Worm (Caenorhabditis elegans) whole organism, L1 larva: ENCODE measurements around the gene ZC395.11.

Experiments
- C16A3.4 ChIP-seq: fragments of 150-350 bp; optimal IDR thresholded peaks from 2 replicates; lab custom pipeline; 2014; ENCODE audit warnings: missing biosample characterization, missing genetic modification characterization
- C34B4.2 ChIP-seq: sonication (generic microtip); optimal IDR thresholded peaks from 2 replicates; lab custom pipeline; 2017; ENCODE audit warnings: mild to moderate bottlenecking, missing genetic modification characterization, missing compliant biosample characterization
- ama-1 ChIP-seq: fragments of 150-350 bp; optimal IDR thresholded peaks from 2 replicates; lab custom pipeline; 2014
- blmp-1 ChIP-seq: fragments of 150-350 bp; optimal IDR thresholded peaks from 2 replicates; lab custom pipeline; 2014; ENCODE audit warnings: missing biosample characterization, missing genetic modification characterization
- ceh-8 ChIP-seq: fragments of 200-800 bp; sonication (Bioruptor generic); optimal IDR thresholded peaks from 2 replicates; lab custom pipeline; 2018; ENCODE audit warnings: mild to moderate bottlenecking, missing genetic modification characterization, moderate library complexity, missing compliant biosample characterization
- ceh-82 ChIP-seq, 3 experiments: fragments of 150-350 bp in 1 of 3; sonication (generic microtip) in 2 of 3; optimal IDR thresholded peaks; 2 replicates each; lab custom pipeline; 2014 to 2017; ENCODE audit warnings: missing biosample characterization in 3 of 3, missing genetic modification characterization in 3 of 3
- ceh-90 ChIP-seq: sonication (generic microtip); optimal IDR thresholded peaks from 2 replicates; lab custom pipeline; 2016; ENCODE audit warnings: missing genetic modification characterization, missing compliant biosample characterization
- dsc-1 ChIP-seq: sonication (generic microtip); optimal IDR thresholded peaks from 2 replicates; lab custom pipeline; 2016; ENCODE audit warnings: mild to moderate bottlenecking, missing genetic modification characterization, missing compliant biosample characterization
- efl-1 ChIP-seq, 4 experiments: fragments of 150-350 bp; optimal IDR thresholded peaks in 3 of 4; peaks in 1 of 4; 1 replicate in 1 of 4; 2 replicates in 3 of 4; lab custom pipeline; 2014; ENCODE audit warnings: missing biosample characterization in 2 of 4, missing genetic modification characterization in 2 of 4, missing genetic modification reagents in 2 of 4
- egl-27 ChIP-seq, 2 experiments: fragments of 150-350 bp in 1 of 2; sonication (generic microtip); optimal IDR thresholded peaks; 3 replicates each; lab custom pipeline; 2017 to 2018; ENCODE audit warnings: missing biosample characterization in 2 of 2, missing genetic modification characterization in 2 of 2, missing genetic modification reagents in 2 of 2
- elt-2 ChIP-seq: sonication (generic microtip); optimal IDR thresholded peaks from 2 replicates; lab custom pipeline; 2016; ENCODE audit warnings: missing genetic modification characterization, mild to moderate bottlenecking, inconsistent platforms, missing compliant biosample characterization, missing genetic modification reagents
- isw-1 ChIP-seq: fragments of 200-800 bp; sonication (Bioruptor generic); IDR thresholded peaks from 2 replicates; pipeline ENCODE4 v1.3.6; 2022; ENCODE audit warnings: missing genetic modification characterization, missing compliant biosample characterization
- jun-1 ChIP-seq: fragments of 150-350 bp; optimal IDR thresholded peaks from 2 replicates; lab custom pipeline; 2014; ENCODE audit warnings: missing biosample characterization, missing genetic modification reagents, missing genetic modification characterization
- lin-39 ChIP-seq: fragments of 150-350 bp; optimal IDR thresholded peaks from 2 replicates; lab custom pipeline; 2014; ENCODE audit warnings: missing biosample characterization, missing genetic modification reagents, missing genetic modification characterization
- mep-1 ChIP-seq: fragments of 150-350 bp; optimal IDR thresholded peaks from 2 replicates; lab custom pipeline; 2014; ENCODE audit warnings: missing biosample characterization, missing genetic modification characterization
- nhr-19 ChIP-seq: fragments of 200-800 bp; sonication (Bioruptor generic); conservative IDR thresholded peaks from 2 replicates; pipeline ENCODE4 v1.3.6; 2022; ENCODE audit warnings: missing genetic modification characterization, missing compliant biosample characterization
- nhr-71 ChIP-seq: sonication (generic microtip); optimal IDR thresholded peaks from 2 replicates; lab custom pipeline; 2016; ENCODE audit warnings: mild to moderate bottlenecking, missing genetic modification characterization, moderate library complexity, missing compliant biosample characterization
- nhr-76 ChIP-seq: sonication (generic microtip); optimal IDR thresholded peaks from 2 replicates; lab custom pipeline; 2017; ENCODE audit warnings: missing biosample characterization, missing genetic modification characterization
- nhr-85 ChIP-seq: sonication (generic microtip); peaks from one replicate; lab custom pipeline; 2016; ENCODE audit warnings: missing genetic modification characterization, inconsistent platforms, missing compliant biosample characterization
- nhr-90 ChIP-seq: sonication (generic microtip); optimal IDR thresholded peaks from 2 replicates; lab custom pipeline; 2016; ENCODE audit warnings: mild to moderate bottlenecking, missing genetic modification characterization, missing compliant biosample characterization; ENCODE audit not compliant: poor library complexity
- pag-3 ChIP-seq: sonication (generic microtip); optimal IDR thresholded peaks from 2 replicates; lab custom pipeline; 2017; ENCODE audit warnings: missing genetic modification characterization, mild to moderate bottlenecking, missing compliant biosample characterization, antibody characterized with exemption, borderline replicate concordance; ENCODE audit not compliant: insufficient read depth
- pax-3 ChIP-seq: fragments of 200-800 bp; sonication (Bioruptor generic); optimal IDR thresholded peaks from 2 replicates; lab custom pipeline; 2018; ENCODE audit warnings: mild to moderate bottlenecking, missing genetic modification characterization, moderate library complexity, missing compliant biosample characterization
- pqm-1 ChIP-seq: sonication (generic microtip); optimal IDR thresholded peaks from 3 replicates; lab custom pipeline; 2017; ENCODE audit warnings: missing biosample characterization, missing genetic modification characterization
- snpc-4 ChIP-seq: fragments of 150-350 bp; optimal IDR thresholded peaks from 2 replicates; lab custom pipeline; 2014; ENCODE audit warnings: missing biosample characterization, missing genetic modification characterization
- sox-4 ChIP-seq: sonication (generic microtip); optimal IDR thresholded peaks from 2 replicates; lab custom pipeline; 2016; ENCODE audit warnings: missing genetic modification characterization, missing compliant biosample characterization
- sptf-1 ChIP-seq: fragments of 150-350 bp; optimal IDR thresholded peaks from 2 replicates; lab custom pipeline; 2014; ENCODE audit warnings: missing biosample characterization, missing genetic modification characterization
- sup-37 ChIP-seq: fragments of 200-800 bp; sonication (Bioruptor generic); optimal IDR thresholded peaks from 2 replicates; lab custom pipeline; 2018; ENCODE audit warnings: mild to moderate bottlenecking, missing genetic modification characterization, missing compliant biosample characterization
- tbx-2 ChIP-seq: sonication (generic microtip); optimal IDR thresholded peaks from 2 replicates; lab custom pipeline; 2016; ENCODE audit warnings: missing genetic modification characterization, missing compliant biosample characterization
- unc-30 ChIP-seq: sonication (generic microtip); optimal IDR thresholded peaks from 2 replicates; lab custom pipeline; 2017; ENCODE audit warnings: missing biosample characterization, missing genetic modification characterization
- xbp-1 ChIP-seq: sonication (generic microtip); optimal IDR thresholded peaks from 2 replicates; lab custom pipeline; 2016; ENCODE audit warnings: missing genetic modification characterization, missing compliant biosample characterization
- ztf-4 ChIP-seq: fragments of 150-350 bp; optimal IDR thresholded peaks from 2 replicates; lab custom pipeline; 2014; ENCODE audit warnings: missing biosample characterization, missing genetic modification characterization

ZC395.11 gene

ce11 chrIII:5248706-5249105 is 37.4 kb downstream of the ZC395.11 start:
- no peak for TF ChIP-seq jun-1 (tag; lab: Kevin White, UChicago)
- TF ChIP-seq pag-3 (tag; lab: Kevin White, UChicago): no peak
- TF ChIP-seq egl-27 (tag; optimal IDR thresholded peaks at IDR 0.05; lab: Kevin White, UChicago): no peak
- TF ChIP-seq unc-30 (tag; lab: Kevin White, UChicago): no peak
- TF ChIP-seq lin-39 (tag; lab: Kevin White, UChicago): no peak
- no peak for TF ChIP-seq pqm-1 (tag; lab: Kevin White, UChicago)
- no peak for TF ChIP-seq ceh-8
- TF ChIP-seq efl-1 (optimal IDR thresholded peaks at IDR 0.05; lab: Kevin White, UChicago): no peak
- TF ChIP-seq efl-1 (GFP tag; optimal IDR thresholded peaks at IDR 0.05 in 1 of 2; lab: Kevin White, UChicago): peak in 1 of 2 experiments; percentile 29
- TF ChIP-seq ztf-4 (tag; lab: Kevin White, UChicago): no peak
- TF ChIP-seq C16A3.4: no peak
- no peak for TF ChIP-seq C34B4.2 (tag; lab: Kevin White, UChicago)
- TF ChIP-seq dsc-1 (tag; lab: Kevin White, UChicago): peak; percentile 48
- TF ChIP-seq elt-2 (tag; lab: Kevin White, UChicago): no peak
- no peak for TF ChIP-seq ceh-90

DNA sequence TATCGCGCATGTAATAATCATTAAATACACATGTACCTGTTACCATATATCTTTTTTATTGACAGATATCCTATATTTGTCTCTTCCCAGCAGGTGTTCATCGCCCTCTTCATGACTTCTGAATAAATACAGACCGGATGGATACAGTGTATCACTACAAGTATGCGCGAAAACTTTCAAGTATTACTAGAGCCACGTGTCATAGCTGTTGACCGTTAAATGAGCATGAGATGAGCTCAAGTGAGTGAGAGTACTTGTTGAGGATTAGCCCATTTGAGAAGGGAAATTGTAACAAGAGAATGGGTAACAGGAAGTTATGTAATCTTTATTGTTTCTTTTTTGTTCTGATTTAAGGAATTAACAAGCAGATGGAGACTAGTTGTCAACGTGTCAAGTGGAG is 41.0 kb downstream of the ZC395.11 start:
- TF ChIP-seq blmp-1 (no peak), ceh-82 (tag; optimal IDR thresholded peaks at IDR 0.05; lab: Kevin White, UChicago) (no peak), sptf-1 (tag; lab: Kevin White, UChicago) (no peak), nhr-19 (GFP tag; lab: Robert Waterston, UW) (no peak), isw-1 (GFP tag; lab: Robert Waterston, UW) (no peak), sox-4 (tag; lab: Kevin White, UChicago) (no peak), nhr-90 (tag; lab: Kevin White, UChicago) (no peak), nhr-71 (tag; lab: Kevin White, UChicago) (no peak), nhr-76 (tag; lab: Kevin White, UChicago) (no peak)

ce11 chrIII:5244539-5244938 is 41.6 kb downstream of the ZC395.11 start, which contains the start of gene cnd-1:
TSS of gene cnd-1 (minus strand) at chrIII:5244639.
- TF ChIP-seq mep-1 (tag; lab: Kevin White, UChicago): no peak
- no peak for TF ChIP-seq sup-37 (GFP tag; lab: Kevin White, UChicago)

DNA sequence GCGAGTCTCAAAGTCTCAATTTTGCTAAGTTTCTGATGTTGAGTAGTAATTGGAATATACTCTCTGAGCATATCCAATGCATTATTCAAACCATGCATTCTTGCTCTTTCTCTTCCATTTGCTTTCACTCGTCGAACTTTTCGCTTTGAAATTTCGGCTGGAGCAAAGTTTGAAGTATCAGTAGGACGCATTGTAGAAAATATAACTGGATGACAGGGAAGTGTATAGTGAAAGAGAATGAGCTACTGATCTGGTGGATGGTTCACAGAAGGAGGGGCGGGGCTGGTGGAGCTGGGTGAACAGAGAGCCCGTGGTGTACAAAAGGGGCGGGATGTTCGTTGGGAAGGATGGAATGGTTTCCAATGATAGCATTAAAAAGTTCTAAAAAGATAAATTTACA is 44.3 kb downstream of the ZC395.11 start:
- TF ChIP-seq ama-1 (lab: Kevin White, UChicago) (no peak), xbp-1 (no peak), nhr-85 (tag; lab: Kevin White, UChicago) (no peak), efl-1 (optimal IDR thresholded peaks at IDR 0.05; lab: Kevin White, UChicago) (no peak), efl-1 (GFP tag; optimal IDR thresholded peaks at IDR 0.05 in 1 of 2; lab: Kevin White, UChicago) (peak in 1 of 2 experiments; percentile 77)
- TF ChIP-seq, all 84 proteins: peak for 1

- TF ChIP-seq tbx-2 (no peak), pax-3 (no peak), snpc-4 (tag; lab: Kevin White, UChicago) (no peak), nhr-85 (tag; lab: Kevin White, UChicago) (peak; percentile 33)
- TF ChIP-seq, all 84 proteins: peak for 1
Measured at ce11 chrIII:5236104-5236503, 50.0 kb downstream of the ZC395.11 start, which contains the start of gene prx-10. TSS of gene prx-10 (plus strand) at chrIII:5236404.
